Worm (Caenorhabditis elegans) whole organism, L4 larva: ENCODE data around the gene F42A10.5.

Experiments
- F10B5.3 ChIP-seq: sonication (generic microtip); optimal IDR thresholded peaks from 2 replicates; lab custom pipeline; 2016; ENCODE audit warnings: mild to moderate bottlenecking, missing genetic modification characterization, missing compliant biosample characterization
- F44E2.7 ChIP-seq: fragments of 200-800 bp; sonication (Bioruptor generic); IDR thresholded peaks from 2 replicates; pipeline ENCODE4 v2.1.2; 2022; ENCODE audit warnings: missing genetic modification characterization, missing compliant biosample characterization
- R02D3.7 ChIP-seq: fragments of 150-350 bp; sonication (generic microtip); optimal IDR thresholded peaks from 3 replicates; lab custom pipeline; 2014; ENCODE audit warnings: missing biosample characterization, missing genetic modification characterization
- T20F7.1 ChIP-seq: fragments of 200-800 bp; sonication (Bioruptor generic); optimal IDR thresholded peaks from 2 replicates; lab custom pipeline; 2018; ENCODE audit warnings: mild to moderate bottlenecking, missing genetic modification characterization, missing compliant biosample characterization
- ZK337.2 ChIP-seq: fragments of 200-800 bp; sonication (Bioruptor generic); IDR thresholded peaks from 2 replicates; pipeline ENCODE4 v1.3.6; 2022; ENCODE audit warnings: missing genetic modification reagents, missing genetic modification characterization, missing compliant biosample characterization
- aha-1 ChIP-seq: fragments of 150-350 bp; peaks from one replicate; lab custom pipeline; 2014; ENCODE audit warnings: missing biosample characterization, missing genetic modification characterization
- ceh-28 ChIP-seq: fragments of 150-350 bp; optimal IDR thresholded peaks from 2 replicates; lab custom pipeline; 2014; ENCODE audit warnings: missing biosample characterization, missing genetic modification reagents, missing genetic modification characterization
- ctbp-1 ChIP-seq: fragments of 200-800 bp; sonication (Bioruptor generic); IDR thresholded peaks from 2 replicates; pipeline ENCODE4 v1.3.6; 2022; ENCODE audit warnings: missing genetic modification reagents, missing genetic modification characterization, missing compliant biosample characterization
- daf-16 ChIP-seq, 3 experiments: sonication (generic microtip); optimal IDR thresholded peaks; 2 replicates each; lab custom pipeline; 2016 to 2017; ENCODE audit warnings: missing genetic modification characterization in 3 of 3, missing genetic modification reagents in 3 of 3, mild to moderate bottlenecking in 2 of 3, missing compliant biosample characterization in 2 of 3, missing biosample characterization in 1 of 3, moderate library complexity in 1 of 3
- daf-8 ChIP-seq: fragments of 200-800 bp; sonication (Bioruptor generic); IDR thresholded peaks from 2 replicates; pipeline ENCODE4 v1.3.6; 2022; ENCODE audit warnings: missing genetic modification characterization, missing compliant biosample characterization
- dmd-6 ChIP-seq: fragments of 200-800 bp; sonication (Bioruptor generic); IDR thresholded peaks from 2 replicates; pipeline ENCODE4 v1.3.6; 2022; ENCODE audit warnings: missing genetic modification reagents, missing genetic modification characterization, missing compliant biosample characterization
- duxl-1 ChIP-seq: sonication (generic microtip); optimal IDR thresholded peaks from 2 replicates; lab custom pipeline; 2016; ENCODE audit warnings: mild to moderate bottlenecking, missing genetic modification characterization, moderate library complexity, missing compliant biosample characterization; ENCODE audit not compliant: poor library complexity
- egl-27 ChIP-seq: sonication (generic microtip); optimal IDR thresholded peaks from 3 replicates; lab custom pipeline; 2017; ENCODE audit warnings: missing biosample characterization, missing genetic modification reagents, missing genetic modification characterization
- fkh-10 ChIP-seq: fragments of 150-350 bp; optimal IDR thresholded peaks from 2 replicates; lab custom pipeline; 2014; ENCODE audit warnings: missing biosample characterization, missing genetic modification reagents, missing genetic modification characterization
- hlh-30 ChIP-seq: sonication (generic microtip); optimal IDR thresholded peaks from 2 replicates; lab custom pipeline; 2017; ENCODE audit warnings: antibody characterized with exemption, mild to moderate bottlenecking, missing genetic modification characterization, missing compliant biosample characterization; ENCODE audit not compliant: insufficient read depth
- jun-1 ChIP-seq: fragments of 150-350 bp; optimal IDR thresholded peaks from 2 replicates; lab custom pipeline; 2014; ENCODE audit warnings: missing biosample characterization, missing genetic modification reagents, missing genetic modification characterization
- lin-1 ChIP-seq: fragments of 200-800 bp; sonication (Bioruptor generic); IDR thresholded peaks from 2 replicates; pipeline ENCODE4 v1.3.6; 2022; ENCODE audit warnings: missing genetic modification reagents, missing genetic modification characterization, missing compliant biosample characterization
- lin-38 ChIP-seq: fragments of 200-800 bp; sonication (Bioruptor generic); IDR thresholded peaks from 2 replicates; pipeline ENCODE4 v1.3.6; 2022; ENCODE audit warnings: missing genetic modification reagents, missing genetic modification characterization, missing compliant biosample characterization
- mxl-2 ChIP-seq: fragments of 200-800 bp; sonication (Bioruptor generic); conservative IDR thresholded peaks from 2 replicates; pipeline ENCODE4 v1.3.6; 2022; ENCODE audit warnings: missing genetic modification reagents, missing genetic modification characterization, missing compliant biosample characterization
- mxl-3 ChIP-seq: fragments of 200-800 bp; sonication (Bioruptor generic); optimal IDR thresholded peaks from 2 replicates; lab custom pipeline; 2018; ENCODE audit warnings: mild to moderate bottlenecking, missing genetic modification characterization, missing compliant biosample characterization
- nhr-102 ChIP-seq: sonication (generic microtip); optimal IDR thresholded peaks from 2 replicates; lab custom pipeline; 2016; ENCODE audit warnings: mild to moderate bottlenecking, missing genetic modification characterization, moderate library complexity, missing compliant biosample characterization
- nhr-11 ChIP-seq: fragments of 150-350 bp; optimal IDR thresholded peaks from 2 replicates; lab custom pipeline; 2014; ENCODE audit warnings: missing biosample characterization, missing genetic modification characterization
- nhr-111 ChIP-seq: fragments of 200-800 bp; sonication (Bioruptor generic); optimal IDR thresholded peaks from 2 replicates; lab custom pipeline; 2018; ENCODE audit warnings: mild to moderate bottlenecking, missing genetic modification characterization, missing compliant biosample characterization
- nhr-25 ChIP-seq: sonication (generic microtip); optimal IDR thresholded peaks from 2 replicates; lab custom pipeline; 2017; ENCODE audit warnings: missing genetic modification characterization, mild to moderate bottlenecking, missing compliant biosample characterization, antibody characterized with exemption, moderate library complexity, borderline replicate concordance; ENCODE audit not compliant: insufficient read depth
- nhr-28 ChIP-seq: fragments of 150-350 bp; optimal IDR thresholded peaks from 2 replicates; lab custom pipeline; 2014; ENCODE audit warnings: missing biosample characterization, missing genetic modification characterization
- nhr-41 ChIP-seq: fragments of 200-800 bp; sonication (Bioruptor generic); IDR thresholded peaks from 2 replicates; pipeline ENCODE4 v1.3.6; 2022; ENCODE audit warnings: missing genetic modification reagents, missing genetic modification characterization, missing compliant biosample characterization
- saeg-2 ChIP-seq: fragments of 200-800 bp; sonication (Bioruptor generic); IDR thresholded peaks from 2 replicates; pipeline ENCODE4 v1.3.6; 2022; ENCODE audit warnings: missing genetic modification reagents, missing genetic modification characterization, missing compliant biosample characterization
- snpc-1.2 ChIP-seq: fragments of 200-800 bp; sonication (Bioruptor generic); IDR thresholded peaks from 2 replicates; pipeline ENCODE4 v1.3.6; 2022; ENCODE audit warnings: missing genetic modification reagents, missing genetic modification characterization, missing compliant biosample characterization
- tag-97 ChIP-seq: fragments of 200-800 bp; sonication (Bioruptor generic); IDR thresholded peaks from 2 replicates; pipeline ENCODE4 v1.3.6; 2022; ENCODE audit warnings: missing genetic modification characterization, missing compliant biosample characterization
- tra-1 ChIP-seq: fragments of 200-800 bp; sonication (Bioruptor generic); IDR thresholded peaks from 2 replicates; pipeline ENCODE4 v1.3.6; 2022; ENCODE audit warnings: missing genetic modification reagents, missing genetic modification characterization, missing compliant biosample characterization
- unc-62 ChIP-seq, 3 experiments: fragments of 150-350 bp in 1 of 3; sonication (generic microtip); optimal IDR thresholded peaks in 2 of 3; peaks in 1 of 3; 1 replicate in 1 of 3; 2 replicates in 2 of 3; lab custom pipeline; 2014 to 2017; ENCODE audit warnings: missing biosample characterization in 3 of 3, missing genetic modification characterization in 3 of 3, missing genetic modification reagents in 3 of 3, missing genotype in 1 of 3
- zag-1 ChIP-seq: fragments of 150-350 bp; optimal IDR thresholded peaks from 2 replicates; lab custom pipeline; 2014; ENCODE audit warnings: missing biosample characterization, missing genetic modification characterization
- zfp-3 ChIP-seq: fragments of 200-800 bp; sonication (Bioruptor generic); conservative IDR thresholded peaks from 2 replicates; pipeline ENCODE4 v1.3.6; 2022; ENCODE audit warnings: missing genetic modification reagents, missing genetic modification characterization, missing compliant biosample characterization
- zip-2 ChIP-seq: fragments of 150-350 bp; optimal IDR thresholded peaks from 2 replicates; lab custom pipeline; 2014; ENCODE audit warnings: missing biosample characterization, missing genetic modification characterization
- ztf-11 ChIP-seq: fragments of 150-350 bp; optimal IDR thresholded peaks from 2 replicates; lab custom pipeline; 2014; ENCODE audit warnings: missing biosample characterization, missing genetic modification characterization

The F42A10.5 gene

DNA sequence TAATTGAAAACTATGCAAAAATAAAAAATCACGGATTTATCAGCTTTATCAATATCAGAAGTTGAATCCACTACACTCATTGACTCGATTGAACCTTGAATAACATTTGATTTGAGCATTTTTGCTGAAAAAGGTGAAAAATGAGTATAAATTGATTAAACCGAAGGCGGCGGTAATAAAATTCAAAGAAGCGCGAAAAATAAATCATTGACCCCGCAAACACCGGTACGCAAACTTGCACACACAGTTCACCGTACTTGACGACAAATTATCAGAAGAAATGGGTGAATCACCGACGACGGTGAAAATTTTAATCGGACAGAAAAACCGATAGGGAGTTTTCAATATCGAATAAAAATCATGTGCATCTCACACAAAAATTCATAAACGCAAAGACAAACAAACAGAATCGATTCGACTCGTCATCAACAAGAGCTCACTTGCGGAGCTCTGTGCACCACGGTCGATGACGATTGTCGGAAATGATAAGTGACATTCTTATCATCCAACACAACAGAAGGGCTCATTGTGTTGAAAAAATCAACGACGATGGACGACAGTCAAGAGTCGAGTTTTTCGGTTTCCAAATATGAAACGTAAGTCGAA lies 23.7 kb downstream of the F42A10.5 start, which contains the start of the genes wht-7 and Y42G9A.1 (continued):
- peak; percentile 32; the same call in 1 of the 2 replicates for TF ChIP-seq lin-1 (GFP tag; lab: Robert Waterston, UW)
- TF ChIP-seq saeg-2, result 0 out of 2 replicates have a peak, but pooled peaks have one; percentile 23
- TF ChIP-seq nhr-111 (GFP tag; lab: Kevin White, UChicago), result no peak

ce11 chrIII:6148684-6149083 lies 24.6 kb downstream of the F42A10.5 start:
- TF ChIP-seq daf-16 (GFP tag; optimal IDR thresholded peaks at IDR 0.05; lab: Kevin White, UChicago), result no peak
- TF ChIP-seq daf-16 (tag; optimal IDR thresholded peaks at IDR 0.05; lab: Kevin White, UChicago), result peak; percentile 41
- no peak for TF ChIP-seq jun-1

ce11 chrIII:6147903-6148302 lies 25.4 kb downstream of the F42A10.5 start, which contains the start of gene Y42G9A.2:
TSS of gene Y42G9A.2 (plus strand) at chrIII:6148186.
- TF ChIP-seq T20F7.1 (GFP tag; lab: Kevin White, UChicago) (peak; percentile 52), zip-2 (tag; lab: Kevin White, UChicago) (peak; percentile 8), aha-1 (peak; percentile 85), duxl-1 (tag; lab: Kevin White, UChicago) (no peak), zag-1 (tag; lab: Kevin White, UChicago) (no peak), tra-1 (GFP tag; lab: Robert Waterston, UW) (no peak), tag-97 (GFP tag; lab: Robert Waterston, UW) (no peak), lin-38 (GFP tag; lab: Robert Waterston, UW) (no peak), ceh-28 (no peak), nhr-28 (tag; lab: Kevin White, UChicago) (no peak), snpc-1.2 (no peak), mxl-2 (GFP tag; lab: Robert Waterston, UW) (no peak), ctbp-1 (GFP tag; lab: Robert Waterston, UW) (no peak)
- TF ChIP-seq, all 104 proteins: peak for 3

- TF ChIP-seq unc-62 (GFP tag; optimal IDR thresholded peaks at IDR 0.05 in 1 of 2; lab: Kevin White, UChicago), result peak in 1 of 2 experiments; percentile 93
- TF ChIP-seq unc-62 (tag; optimal IDR thresholded peaks at IDR 0.05; lab: Kevin White, UChicago), result no peak
- no peak for TF ChIP-seq ZK337.2 (GFP tag; lab: Robert Waterston, UW)
These were observed 26.5 kb downstream of the F42A10.5 start for ce11 chrIII:6146797-6147196.

- TF ChIP-seq fkh-10, result no peak
- no peak for TF ChIP-seq ztf-11 (tag; lab: Kevin White, UChicago)
- TF ChIP-seq egl-27, result no peak
- no peak for TF ChIP-seq F44E2.7 (GFP tag; lab: Robert Waterston, UW)
- no peak for TF ChIP-seq nhr-25 (tag; lab: Kevin White, UChicago)
- TF ChIP-seq daf-8 (GFP tag; lab: Robert Waterston, UW), result no peak
- no peak for TF ChIP-seq daf-16 (GFP tag; optimal IDR thresholded peaks at IDR 0.05; lab: Kevin White, UChicago)
- peak; percentile 30 for TF ChIP-seq daf-16 (tag; optimal IDR thresholded peaks at IDR 0.05; lab: Kevin White, UChicago)
- TF ChIP-seq R02D3.7 (tag; lab: Kevin White, UChicago), result no peak
- peak; percentile 38 for TF ChIP-seq hlh-30
- TF ChIP-seq zfp-3 (GFP tag; lab: Robert Waterston, UW), result no peak
- TF ChIP-seq nhr-11 (tag; lab: Kevin White, UChicago), result no peak
- TF ChIP-seq lin-1 (GFP tag; lab: Robert Waterston, UW), result no peak
- TF ChIP-seq zag-1 (tag; lab: Kevin White, UChicago), result no peak
- TF ChIP-seq F10B5.3 (tag; lab: Kevin White, UChicago), result no peak
- no peak for TF ChIP-seq nhr-102
- peak; percentile 45; the same call in 1 of the 2 replicates for TF ChIP-seq dmd-6 (GFP tag; lab: Robert Waterston, UW)
- TF ChIP-seq nhr-28 (tag; lab: Kevin White, UChicago), result peak; percentile 53
- no peak for TF ChIP-seq nhr-41
- TF ChIP-seq mxl-3 (GFP tag; lab: Kevin White, UChicago), result peak; percentile 5
These were observed 27.4 kb downstream of the F42A10.5 start, which contains the start of gene Y42G9A.3 for ce11 chrIII:6145896-6146295. TSS of gene Y42G9A.3 (plus strand) at chrIII:6146258.
